Fruit fly (Drosophila melanogaster) whole organism: ENCODE results near the gene Rcd7.

Experiments used
- CG8478 ChIP-seq: fragments of >200 bp; optimal IDR thresholded peaks from 2 replicates; lab custom pipeline; 2018; ENCODE audit warnings: inconsistent platforms
- EcR ChIP-seq, 2 experiments: fragments of >200 bp; optimal IDR thresholded peaks; 2 replicates each; lab custom pipeline; 2017; ENCODE audit warnings: missing biosample characterization in 2 of 2, missing genetic modification characterization in 2 of 2, missing genetic modification reagents in 2 of 2
- pan ChIP-seq: fragments of >200 bp; optimal IDR thresholded peaks from 2 replicates; lab custom pipeline; 2017
- psq ChIP-seq: fragments of >200 bp; optimal IDR thresholded peaks from 2 replicates; lab custom pipeline; 2017
- usp ChIP-seq: fragments of >200 bp; optimal IDR thresholded peaks from 2 replicates; lab custom pipeline; 2017; ENCODE audit warnings: missing biosample characterization, missing genetic modification characterization, mixed read lengths

dm6 chr3L:19532443-19532842, 12.5 kb upstream of the Rcd7 start, which contains the start of gene Cpr76Bd:
- TF ChIP-seq CG8478 (lab: Kevin White, UChicago) (no peak), pan (lab: Kevin White, UChicago) (no peak), usp (GFP tag; lab: Kevin White, UChicago) (no peak), psq (lab: Kevin White, UChicago) (no peak), EcR (GFP tag; optimal IDR thresholded peaks at IDR 0.05; lab: Kevin White, UChicago) (no peak)
